Worm (Caenorhabditis elegans) whole organism, L4 larva: ENCODE results near the gene pbo-6.

ENCODE experiments used
- R02D3.7 ChIP-seq: fragments of 150-350 bp; sonication (generic microtip); optimal IDR thresholded peaks from 3 replicates; lab custom pipeline; 2014; ENCODE audit warnings: missing biosample characterization, missing genetic modification characterization
- T20F7.1 ChIP-seq: fragments of 200-800 bp; sonication (Bioruptor generic); optimal IDR thresholded peaks from 2 replicates; lab custom pipeline; 2018; ENCODE audit warnings: mild to moderate bottlenecking, missing genetic modification characterization, missing compliant biosample characterization
- Y105C5A.15 ChIP-seq: fragments of 200-800 bp; sonication (Bioruptor generic); IDR thresholded peaks from 2 replicates; pipeline ENCODE4 v1.3.6; 2022; ENCODE audit warnings: missing genetic modification characterization, missing compliant biosample characterization
- Y75B8A.6 ChIP-seq: fragments of 200-800 bp; sonication (Bioruptor generic); IDR thresholded peaks from 2 replicates; pipeline ENCODE4 v1.3.6; 2022; ENCODE audit warnings: missing genetic modification reagents, missing genetic modification characterization, missing compliant biosample characterization
- ZK546.5 ChIP-seq, 2 experiments: sonication (generic microtip); optimal IDR thresholded peaks; 2 replicates each; lab custom pipeline; 2017; ENCODE audit warnings: missing biosample characterization in 2 of 2, missing genetic modification characterization in 2 of 2
- aha-1 ChIP-seq: fragments of 150-350 bp; peaks from one replicate; lab custom pipeline; 2014; ENCODE audit warnings: missing biosample characterization, missing genetic modification characterization
- attf-4 ChIP-seq: sonication (generic microtip); optimal IDR thresholded peaks from 3 replicates; lab custom pipeline; 2017; ENCODE audit warnings: missing biosample characterization, missing genetic modification characterization
- ceh-20 ChIP-seq: fragments of 200-800 bp; sonication (Bioruptor generic); IDR thresholded peaks from 2 replicates; pipeline ENCODE4 v1.3.6; 2022; ENCODE audit warnings: missing genetic modification reagents, missing genetic modification characterization, missing compliant biosample characterization
- ceh-44 ChIP-seq: fragments of 200-800 bp; sonication (Bioruptor generic); IDR thresholded peaks from 2 replicates; pipeline ENCODE4 v1.3.6; 2022; ENCODE audit warnings: missing genetic modification reagents, missing genetic modification characterization, missing compliant biosample characterization
- ceh-62 ChIP-seq: sonication (generic microtip); optimal IDR thresholded peaks from 2 replicates; lab custom pipeline; 2017; ENCODE audit warnings: missing biosample characterization, missing genetic modification characterization
- ctbp-1 ChIP-seq: fragments of 200-800 bp; sonication (Bioruptor generic); IDR thresholded peaks from 2 replicates; pipeline ENCODE4 v1.3.6; 2022; ENCODE audit warnings: missing genetic modification reagents, missing genetic modification characterization, missing compliant biosample characterization
- daf-12 ChIP-seq: fragments of 150-350 bp; optimal IDR thresholded peaks from 2 replicates; lab custom pipeline; 2014; ENCODE audit warnings: missing biosample characterization, missing genetic modification reagents, missing genetic modification characterization
- daf-16 ChIP-seq, 3 experiments: sonication (generic microtip); optimal IDR thresholded peaks; 2 replicates each; lab custom pipeline; 2016 to 2017; ENCODE audit warnings: missing genetic modification characterization in 3 of 3, missing genetic modification reagents in 3 of 3, mild to moderate bottlenecking in 2 of 3, missing compliant biosample characterization in 2 of 3, missing biosample characterization in 1 of 3, moderate library complexity in 1 of 3
- daf-19 ChIP-seq: fragments of 200-800 bp; sonication (Bioruptor generic); conservative IDR thresholded peaks from 2 replicates; pipeline ENCODE4 v1.3.6; 2022; ENCODE audit warnings: missing genetic modification characterization, missing compliant biosample characterization
- dpl-1 ChIP-seq: fragments of 150-350 bp; optimal IDR thresholded peaks from 2 replicates; lab custom pipeline; 2014; ENCODE audit warnings: missing biosample characterization, missing genetic modification reagents, missing genetic modification characterization
- duxl-1 ChIP-seq: sonication (generic microtip); optimal IDR thresholded peaks from 2 replicates; lab custom pipeline; 2016; ENCODE audit warnings: mild to moderate bottlenecking, missing genetic modification characterization, moderate library complexity, missing compliant biosample characterization; ENCODE audit not compliant: poor library complexity
- fkh-10 ChIP-seq: fragments of 150-350 bp; optimal IDR thresholded peaks from 2 replicates; lab custom pipeline; 2014; ENCODE audit warnings: missing biosample characterization, missing genetic modification reagents, missing genetic modification characterization
- hif-1 ChIP-seq, 2 experiments: sonication (generic microtip); optimal IDR thresholded peaks; 2 replicates each; lab custom pipeline; 2016 to 2017; ENCODE audit warnings: missing compliant biosample characterization in 2 of 2, missing genetic modification characterization in 2 of 2, missing genetic modification reagents in 2 of 2, missing genotype in 2 of 2, mild to moderate bottlenecking in 1 of 2
- hlh-30 ChIP-seq: sonication (generic microtip); optimal IDR thresholded peaks from 2 replicates; lab custom pipeline; 2017; ENCODE audit warnings: antibody characterized with exemption, mild to moderate bottlenecking, missing genetic modification characterization, missing compliant biosample characterization; ENCODE audit not compliant: insufficient read depth
- lin-15B ChIP-seq: fragments of 150-350 bp; sonication (generic microtip); optimal IDR thresholded peaks from 3 replicates; lab custom pipeline; 2014; ENCODE audit warnings: missing biosample characterization, missing genetic modification characterization
- lin-38 ChIP-seq: fragments of 200-800 bp; sonication (Bioruptor generic); IDR thresholded peaks from 2 replicates; pipeline ENCODE4 v1.3.6; 2022; ENCODE audit warnings: missing genetic modification reagents, missing genetic modification characterization, missing compliant biosample characterization
- mdl-1 ChIP-seq, 2 experiments: fragments of 150-350 bp in 1 of 2; sonication (generic microtip) in 1 of 2; optimal IDR thresholded peaks; 2 replicates each; lab custom pipeline; 2014 to 2017; ENCODE audit warnings: missing biosample characterization in 2 of 2, missing genetic modification characterization in 2 of 2
- mep-1 ChIP-seq: fragments of 150-350 bp; sonication (generic microtip); optimal IDR thresholded peaks from 3 replicates; lab custom pipeline; 2014; ENCODE audit warnings: missing biosample characterization, missing genetic modification characterization
- mxl-2 ChIP-seq: fragments of 200-800 bp; sonication (Bioruptor generic); conservative IDR thresholded peaks from 2 replicates; pipeline ENCODE4 v1.3.6; 2022; ENCODE audit warnings: missing genetic modification reagents, missing genetic modification characterization, missing compliant biosample characterization
- mxl-3 ChIP-seq: fragments of 200-800 bp; sonication (Bioruptor generic); optimal IDR thresholded peaks from 2 replicates; lab custom pipeline; 2018; ENCODE audit warnings: mild to moderate bottlenecking, missing genetic modification characterization, missing compliant biosample characterization
- nhr-10 ChIP-seq: fragments of 150-350 bp; optimal IDR thresholded peaks from 2 replicates; lab custom pipeline; 2014; ENCODE audit warnings: missing biosample characterization, missing genetic modification characterization
- nhr-111 ChIP-seq: fragments of 200-800 bp; sonication (Bioruptor generic); optimal IDR thresholded peaks from 2 replicates; lab custom pipeline; 2018; ENCODE audit warnings: mild to moderate bottlenecking, missing genetic modification characterization, missing compliant biosample characterization
- nhr-28 ChIP-seq: fragments of 150-350 bp; optimal IDR thresholded peaks from 2 replicates; lab custom pipeline; 2014; ENCODE audit warnings: missing biosample characterization, missing genetic modification characterization
- nhr-42 ChIP-seq: fragments of 200-800 bp; sonication (Bioruptor generic); IDR thresholded peaks from 2 replicates; pipeline ENCODE4 v1.3.6; 2022; ENCODE audit warnings: missing genetic modification characterization, missing compliant biosample characterization
- nhr-48 ChIP-seq: sonication (generic microtip); optimal IDR thresholded peaks from 2 replicates; lab custom pipeline; 2016; ENCODE audit warnings: mild to moderate bottlenecking, missing genetic modification characterization, missing compliant biosample characterization
- pha-4 ChIP-seq, 2 experiments: fragments of 150-350 bp in 1 of 2; fragments of 200-800 bp in 1 of 2; sonication (Bioruptor generic) in 1 of 2; IDR thresholded peaks in 1 of 2; optimal IDR thresholded peaks in 1 of 2; 2 replicates each; pipeline versions ENCODE4 v1.3.6 to Lab custom; 2014 to 2022; ENCODE audit warnings: missing genetic modification characterization in 2 of 2, missing genetic modification reagents in 2 of 2, missing biosample characterization in 1 of 2, missing compliant biosample characterization in 1 of 2
- pqm-1 ChIP-seq: sonication (generic microtip); optimal IDR thresholded peaks from 2 replicates; lab custom pipeline; 2017; ENCODE audit warnings: missing biosample characterization, missing genetic modification characterization
- saeg-2 ChIP-seq: fragments of 200-800 bp; sonication (Bioruptor generic); IDR thresholded peaks from 2 replicates; pipeline ENCODE4 v1.3.6; 2022; ENCODE audit warnings: missing genetic modification reagents, missing genetic modification characterization, missing compliant biosample characterization
- skn-1 ChIP-seq: fragments of 150-350 bp; optimal IDR thresholded peaks from 2 replicates; lab custom pipeline; 2014; ENCODE audit warnings: missing biosample characterization, missing genetic modification characterization
- spr-1 ChIP-seq: sonication (generic microtip); optimal IDR thresholded peaks from 2 replicates; lab custom pipeline; 2016; ENCODE audit warnings: mild to moderate bottlenecking, missing genetic modification characterization, missing compliant biosample characterization
- unc-39 ChIP-seq: sonication (generic microtip); optimal IDR thresholded peaks from 2 replicates; lab custom pipeline; 2017; ENCODE audit warnings: missing biosample characterization, missing genetic modification characterization
- unc-62 ChIP-seq, 3 experiments: fragments of 150-350 bp in 1 of 3; sonication (generic microtip); optimal IDR thresholded peaks in 2 of 3; peaks in 1 of 3; 1 replicate in 1 of 3; 2 replicates in 2 of 3; lab custom pipeline; 2014 to 2017; ENCODE audit warnings: missing biosample characterization in 3 of 3, missing genetic modification characterization in 3 of 3, missing genetic modification reagents in 3 of 3, missing genotype in 1 of 3
- vab-7 ChIP-seq: fragments of 200-800 bp; sonication (Bioruptor generic); IDR thresholded peaks from 2 replicates; pipeline ENCODE4 v1.3.6; 2022; ENCODE audit warnings: missing genetic modification reagents, missing genetic modification characterization, missing compliant biosample characterization
- zip-11 ChIP-seq: fragments of 200-800 bp; sonication (Bioruptor generic); IDR thresholded peaks from 2 replicates; pipeline ENCODE4 v1.3.6; 2022; ENCODE audit warnings: missing genetic modification characterization, missing compliant biosample characterization

pbo-6 gene

DNA sequence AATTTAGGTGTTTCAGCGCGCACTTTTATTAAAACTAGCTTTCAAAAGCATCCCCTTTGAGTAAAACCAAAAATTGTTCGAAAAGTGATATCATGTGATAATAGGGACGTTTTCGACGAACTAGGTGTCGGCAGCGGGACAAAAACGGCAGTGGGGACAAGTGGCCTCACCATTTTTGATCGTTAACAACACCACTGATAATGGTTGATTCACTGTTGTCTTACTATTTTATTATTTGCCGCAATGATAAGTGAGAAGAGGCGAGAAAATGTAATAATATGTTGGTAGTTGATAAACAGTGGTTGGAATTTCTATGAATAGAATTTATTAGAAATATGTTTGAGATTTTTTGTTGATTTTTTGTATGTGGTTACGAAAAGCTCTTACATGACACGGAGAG, 47.1 kb downstream of the pbo-6 start (continued):
- TF ChIP-seq hif-1 (tag; optimal IDR thresholded peaks at IDR 0.05; lab: Kevin White, UChicago) = no peak
- TF ChIP-seq mxl-3 (GFP tag; lab: Kevin White, UChicago) = peak; percentile 9
- TF ChIP-seq, all 104 proteins: peak for 9

DNA sequence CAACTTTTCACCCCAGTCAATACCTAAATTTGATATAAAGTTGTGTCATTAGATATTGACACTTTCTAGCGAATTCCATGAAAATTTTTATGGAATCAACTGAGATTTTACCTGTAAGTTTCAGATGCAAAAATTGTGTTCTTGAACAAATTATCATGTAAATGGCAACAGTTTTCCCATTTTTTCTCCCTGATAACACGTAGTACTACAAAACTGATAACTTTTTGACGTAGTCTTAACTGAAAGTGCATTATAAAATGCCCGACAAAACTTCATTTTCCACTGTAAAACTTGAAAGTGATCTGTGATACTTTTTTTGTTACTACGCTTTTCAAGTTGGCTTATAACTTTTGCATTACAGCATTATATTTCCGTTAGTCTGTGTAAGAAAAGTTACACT, 49.8 kb downstream of the pbo-6 start:
- no peak for TF ChIP-seq Y105C5A.15 (GFP tag; lab: Robert Waterston, UW)
- no peak for TF ChIP-seq hlh-30 (tag; lab: Kevin White, UChicago)
- TF ChIP-seq nhr-111 = no peak
- TF ChIP-seq R02D3.7 (tag; lab: Kevin White, UChicago) = no peak
- TF ChIP-seq vab-7 (GFP tag; lab: Robert Waterston, UW) = no peak
- no peak for TF ChIP-seq duxl-1
- TF ChIP-seq daf-16 (GFP tag; optimal IDR thresholded peaks at IDR 0.05; lab: Kevin White, UChicago) = no peak
- TF ChIP-seq daf-16 (tag; optimal IDR thresholded peaks at IDR 0.05; lab: Kevin White, UChicago) = peak; percentile 4
- TF ChIP-seq nhr-42 (GFP tag; lab: Robert Waterston, UW) = no peak
- no peak for TF ChIP-seq Y75B8A.6 (GFP tag; lab: Robert Waterston, UW)
- TF ChIP-seq ZK546.5 (tag; optimal IDR thresholded peaks at IDR 0.05; lab: Kevin White, UChicago) = no peak
- TF ChIP-seq lin-38 (GFP tag; lab: Robert Waterston, UW) = no peak
- TF ChIP-seq saeg-2 (GFP tag; lab: Robert Waterston, UW) = no peak
- no peak for TF ChIP-seq daf-12 (tag; lab: Kevin White, UChicago)
- no peak for TF ChIP-seq mep-1 (tag; lab: Kevin White, UChicago)
- no peak for TF ChIP-seq zip-11 (GFP tag; lab: Robert Waterston, UW)
- TF ChIP-seq unc-62 (GFP tag; optimal IDR thresholded peaks at IDR 0.05 in 1 of 2; lab: Kevin White, UChicago) = peak in 1 of 2 experiments; percentile 27
- no peak for TF ChIP-seq unc-62 (tag; optimal IDR thresholded peaks at IDR 0.05; lab: Kevin White, UChicago)
- no peak for TF ChIP-seq mxl-2 (GFP tag; lab: Robert Waterston, UW)
- no peak for TF ChIP-seq fkh-10 (GFP tag; lab: Kevin White, UChicago)
- TF ChIP-seq daf-19 (GFP tag; lab: Robert Waterston, UW) = no peak
- peak; percentile 36 for TF ChIP-seq nhr-28 (tag; lab: Kevin White, UChicago)
- no peak for TF ChIP-seq nhr-10
- TF ChIP-seq ceh-44 = no peak
- no peak for TF ChIP-seq ceh-20 (GFP tag; lab: Robert Waterston, UW)
- peak; percentile 98 for TF ChIP-seq aha-1 (tag; lab: Kevin White, UChicago)
- no peak for TF ChIP-seq ctbp-1 (GFP tag; lab: Robert Waterston, UW)
- peak; percentile 59 for TF ChIP-seq pqm-1
- no peak for TF ChIP-seq dpl-1 (GFP tag; lab: Kevin White, UChicago)
- TF ChIP-seq unc-39 (tag; lab: Kevin White, UChicago) = no peak
- TF ChIP-seq ceh-62 = no peak
- no peak for TF ChIP-seq T20F7.1
- no peak for TF ChIP-seq nhr-48
- TF ChIP-seq skn-1 (tag; lab: Kevin White, UChicago) = no peak
- TF ChIP-seq mdl-1 (tag; optimal IDR thresholded peaks at IDR 0.05; lab: Kevin White, UChicago) = no peak
- TF ChIP-seq attf-4 = no peak
- no peak for TF ChIP-seq spr-1
- TF ChIP-seq pha-4 (GFP tag; IDR thresholded peaks at IDR 0.05; lab: Robert Waterston, UW) = no peak
- no peak for TF ChIP-seq pha-4 (tag; optimal IDR thresholded peaks at IDR 0.05; lab: Kevin White, UChicago)
- TF ChIP-seq lin-15B (tag; lab: Kevin White, UChicago) = no peak
